Worm (Caenorhabditis elegans) whole organism, L3 larva: ENCODE results near the gene R04F11.3.

Experiments used
- R02D3.7 ChIP-seq: fragments of 150-350 bp; optimal IDR thresholded peaks from 2 replicates; lab custom pipeline; 2014; ENCODE audit warnings: missing biosample characterization, missing genetic modification characterization
- ZK546.5 ChIP-seq: sonication (generic microtip); optimal IDR thresholded peaks from 2 replicates; lab custom pipeline; 2017; ENCODE audit warnings: missing biosample characterization, missing genetic modification characterization
- aly-2 ChIP-seq: fragments of 150-350 bp; optimal IDR thresholded peaks from 2 replicates; lab custom pipeline; 2014; ENCODE audit warnings: missing biosample characterization, missing genetic modification characterization
- ama-1 ChIP-seq: fragments of 150-350 bp; optimal IDR thresholded peaks from 2 replicates; lab custom pipeline; 2018
- ceh-16 ChIP-seq: sonication (generic microtip); optimal IDR thresholded peaks from 2 replicates; lab custom pipeline; 2017; ENCODE audit warnings: missing biosample characterization, missing genetic modification characterization
- ceh-28 ChIP-seq: fragments of 150-350 bp; optimal IDR thresholded peaks from 2 replicates; lab custom pipeline; 2014; ENCODE audit warnings: missing biosample characterization, missing genetic modification reagents, missing genetic modification characterization
- ceh-82 ChIP-seq: fragments of 150-350 bp; optimal IDR thresholded peaks from 2 replicates; lab custom pipeline; 2014; ENCODE audit warnings: missing biosample characterization, missing genetic modification characterization
- ceh-9 ChIP-seq: sonication (generic microtip); optimal IDR thresholded peaks from 2 replicates; lab custom pipeline; 2018; ENCODE audit warnings: missing biosample characterization, missing genetic modification characterization
- daf-12 ChIP-seq: fragments of 150-350 bp; optimal IDR thresholded peaks from 2 replicates; lab custom pipeline; 2014; ENCODE audit warnings: missing biosample characterization, missing genetic modification reagents, missing genetic modification characterization
- egl-27 ChIP-seq: sonication (generic microtip); optimal IDR thresholded peaks from 4 replicates; lab custom pipeline; 2017; ENCODE audit warnings: missing biosample characterization, missing genetic modification reagents, missing genetic modification characterization
- egl-5 ChIP-seq: fragments of 150-350 bp; optimal IDR thresholded peaks from 2 replicates; lab custom pipeline; 2017; ENCODE audit warnings: missing biosample characterization, missing genetic modification reagents, missing genetic modification characterization, inconsistent platforms
- elt-1 ChIP-seq: fragments of 150-350 bp; optimal IDR thresholded peaks from 2 replicates; lab custom pipeline; 2014; ENCODE audit warnings: missing biosample characterization, missing genetic modification characterization
- elt-2 ChIP-seq: sonication (generic microtip); optimal IDR thresholded peaks from 2 replicates; lab custom pipeline; 2016; ENCODE audit warnings: missing genetic modification reagents, mild to moderate bottlenecking, missing genetic modification characterization, missing compliant biosample characterization
- elt-3 ChIP-seq, 3 experiments: fragments of 150-350 bp in 1 of 3; sonication (generic microtip) in 2 of 3; optimal IDR thresholded peaks; 2 replicates in 2 of 3; 4 replicates in 1 of 3; lab custom pipeline; 2014 to 2017; ENCODE audit warnings: missing biosample characterization in 3 of 3, missing genetic modification characterization in 3 of 3
- eor-1 ChIP-seq, 2 experiments: fragments of 150-350 bp; optimal IDR thresholded peaks; 2 replicates each; lab custom pipeline; 2014 to 2018; ENCODE audit warnings: missing biosample characterization in 2 of 2, missing genetic modification characterization in 2 of 2
- fkh-10 ChIP-seq: sonication (generic microtip); optimal IDR thresholded peaks from 2 replicates; lab custom pipeline; 2017; ENCODE audit warnings: missing biosample characterization, missing genetic modification reagents, missing genetic modification characterization
- fkh-2 ChIP-seq: fragments of 150-350 bp; optimal IDR thresholded peaks from 2 replicates; lab custom pipeline; 2014; ENCODE audit warnings: missing biosample characterization, missing genetic modification reagents, missing genetic modification characterization
- fos-1 ChIP-seq: fragments of 150-350 bp; optimal IDR thresholded peaks from 2 replicates; lab custom pipeline; 2014; ENCODE audit warnings: missing biosample characterization, missing genetic modification characterization
- hmg-11 ChIP-seq: sonication (generic microtip); optimal IDR thresholded peaks from 2 replicates; lab custom pipeline; 2016; ENCODE audit warnings: missing genetic modification characterization, missing compliant biosample characterization
- jun-1 ChIP-seq: fragments of 150-350 bp; optimal IDR thresholded peaks from 2 replicates; lab custom pipeline; 2014; ENCODE audit warnings: missing biosample characterization, missing genetic modification reagents, missing genetic modification characterization
- lin-15B ChIP-seq: fragments of 150-350 bp; optimal IDR thresholded peaks from 2 replicates; lab custom pipeline; 2014; ENCODE audit warnings: missing biosample characterization, missing genetic modification characterization
- lin-39 ChIP-seq: fragments of 150-350 bp; optimal IDR thresholded peaks from 2 replicates; lab custom pipeline; 2018; ENCODE audit warnings: missing biosample characterization, missing genetic modification reagents, missing genetic modification characterization
- lsy-12 ChIP-seq: sonication (generic microtip); optimal IDR thresholded peaks from 2 replicates; lab custom pipeline; 2016; ENCODE audit warnings: mild to moderate bottlenecking, missing genetic modification characterization, missing compliant biosample characterization
- mdl-1 ChIP-seq: fragments of 150-350 bp; optimal IDR thresholded peaks from 2 replicates; lab custom pipeline; 2014; ENCODE audit warnings: missing biosample characterization, missing genetic modification characterization
- mml-1 ChIP-seq: fragments of 150-350 bp; sonication (generic microtip); optimal IDR thresholded peaks from 3 replicates; lab custom pipeline; 2014; ENCODE audit warnings: missing biosample characterization, missing genetic modification characterization
- nfya-1 ChIP-seq: sonication (generic microtip); optimal IDR thresholded peaks from 2 replicates; lab custom pipeline; 2017; ENCODE audit warnings: missing genetic modification characterization, mild to moderate bottlenecking, missing compliant biosample characterization, antibody characterized with exemption, moderate library complexity; ENCODE audit not compliant: insufficient read depth
- nhr-11 ChIP-seq: fragments of 150-350 bp; optimal IDR thresholded peaks from 2 replicates; lab custom pipeline; 2014; ENCODE audit warnings: missing biosample characterization, missing genetic modification characterization
- nhr-12 ChIP-seq: fragments of 150-350 bp; optimal IDR thresholded peaks from 2 replicates; lab custom pipeline; 2014; ENCODE audit warnings: missing biosample characterization, missing genetic modification characterization
- nhr-23 ChIP-seq: fragments of 150-350 bp; optimal IDR thresholded peaks from 2 replicates; lab custom pipeline; 2014; ENCODE audit warnings: missing biosample characterization, missing genetic modification reagents, missing genetic modification characterization
- nhr-237 ChIP-seq: fragments of 150-350 bp; optimal IDR thresholded peaks from 2 replicates; lab custom pipeline; 2014; ENCODE audit warnings: missing biosample characterization, missing genetic modification characterization
- nhr-25 ChIP-seq: sonication (generic microtip); optimal IDR thresholded peaks from 2 replicates; lab custom pipeline; 2017; ENCODE audit warnings: missing biosample characterization, missing genetic modification characterization
- nhr-28 ChIP-seq: fragments of 150-350 bp; optimal IDR thresholded peaks from 2 replicates; lab custom pipeline; 2014; ENCODE audit warnings: missing biosample characterization, missing genetic modification characterization
- nhr-43 ChIP-seq: sonication (generic microtip); optimal IDR thresholded peaks from 2 replicates; lab custom pipeline; 2016; ENCODE audit warnings: mild to moderate bottlenecking, missing genetic modification characterization, missing compliant biosample characterization; ENCODE audit not compliant: poor library complexity, severe bottlenecking
- nhr-67 ChIP-seq: fragments of 150-350 bp; optimal IDR thresholded peaks from 2 replicates; lab custom pipeline; 2014; ENCODE audit warnings: missing biosample characterization, missing genetic modification characterization
- nhr-76 ChIP-seq: fragments of 150-350 bp; sonication (generic microtip); optimal IDR thresholded peaks from 5 replicates; lab custom pipeline; 2014; ENCODE audit warnings: missing biosample characterization, missing genetic modification characterization
- nhr-77 ChIP-seq: fragments of 150-350 bp; optimal IDR thresholded peaks from 2 replicates; lab custom pipeline; 2014; ENCODE audit warnings: missing biosample characterization, missing genetic modification characterization
- pha-4 ChIP-seq: fragments of 150-350 bp; optimal IDR thresholded peaks from 2 replicates; lab custom pipeline; 2014; ENCODE audit warnings: missing biosample characterization, missing genetic modification reagents, missing genetic modification characterization
- pqm-1 ChIP-seq: fragments of 150-350 bp; optimal IDR thresholded peaks from 2 replicates; lab custom pipeline; 2017; ENCODE audit warnings: missing biosample characterization, missing genetic modification characterization, inconsistent platforms
- sea-2 ChIP-seq: fragments of 150-350 bp; sonication (generic microtip); optimal IDR thresholded peaks from 4 replicates; lab custom pipeline; 2014; ENCODE audit warnings: missing biosample characterization, missing genetic modification reagents, missing genetic modification characterization
- skn-1 ChIP-seq: fragments of 150-350 bp; optimal IDR thresholded peaks from 2 replicates; lab custom pipeline; 2014; ENCODE audit warnings: missing biosample characterization, missing genetic modification characterization
- snpc-4 ChIP-seq: fragments of 150-350 bp; optimal IDR thresholded peaks from 2 replicates; lab custom pipeline; 2014; ENCODE audit warnings: missing biosample characterization, missing genetic modification characterization
- tbx-2 ChIP-seq: sonication (generic microtip); optimal IDR thresholded peaks from 2 replicates; lab custom pipeline; 2016; ENCODE audit warnings: mild to moderate bottlenecking, missing genetic modification characterization, missing compliant biosample characterization
- unc-39 ChIP-seq: sonication (generic microtip); optimal IDR thresholded peaks from 4 replicates; lab custom pipeline; 2017; ENCODE audit warnings: missing biosample characterization, missing genetic modification characterization
- unc-62 ChIP-seq: fragments of 150-350 bp; sonication (generic microtip); optimal IDR thresholded peaks from 4 replicates; lab custom pipeline; 2014; ENCODE audit warnings: missing biosample characterization, missing genetic modification reagents, missing genetic modification characterization
- zag-1 ChIP-seq: fragments of 150-350 bp; optimal IDR thresholded peaks from 2 replicates; lab custom pipeline; 2014; ENCODE audit warnings: missing biosample characterization, missing genetic modification characterization
- ztf-11 ChIP-seq: fragments of 150-350 bp; optimal IDR thresholded peaks from 2 replicates; lab custom pipeline; 2014; ENCODE audit warnings: missing biosample characterization, missing genetic modification characterization
- ztf-4 ChIP-seq: fragments of 150-350 bp; optimal IDR thresholded peaks from 2 replicates; lab custom pipeline; 2014; ENCODE audit warnings: missing biosample characterization, missing genetic modification characterization

Gene R04F11.3

ce11 chrV:12305677-12306076 lies 11.3 kb downstream of the R04F11.3 start:
- no peak for TF ChIP-seq zag-1 (tag; lab: Kevin White, UChicago)
- no peak for TF ChIP-seq nhr-76 (tag; lab: Kevin White, UChicago)
- TF ChIP-seq aly-2 (tag; lab: Kevin White, UChicago), result no peak
- no peak for TF ChIP-seq nhr-43 (tag; lab: Kevin White, UChicago)
- TF ChIP-seq skn-1 (tag; lab: Kevin White, UChicago), result no peak
- TF ChIP-seq nhr-237 (tag; lab: Kevin White, UChicago), result no peak
- no peak for TF ChIP-seq hmg-11 (tag; lab: Kevin White, UChicago)
- no peak for TF ChIP-seq fkh-10 (GFP tag; lab: Kevin White, UChicago)
- TF ChIP-seq nhr-12 (tag; lab: Kevin White, UChicago), result no peak
- no peak for TF ChIP-seq pha-4 (tag; lab: Kevin White, UChicago)
- no peak for TF ChIP-seq unc-39 (tag; lab: Kevin White, UChicago)
- no peak for TF ChIP-seq lin-15B (tag; lab: Kevin White, UChicago)
- TF ChIP-seq ztf-4 (tag; lab: Kevin White, UChicago), result no peak
- TF ChIP-seq elt-3 (tag; optimal IDR thresholded peaks at IDR 0.05; lab: Kevin White, UChicago), result no peak
- TF ChIP-seq ceh-28, result no peak
- no peak for TF ChIP-seq ceh-9 (tag; lab: Kevin White, UChicago)
- TF ChIP-seq nhr-67 (tag; lab: Kevin White, UChicago), result no peak

ce11 chrV:12303453-12304077 lies 13.4 kb downstream of the R04F11.3 start:
- TF ChIP-seq nhr-28 (tag; lab: Kevin White, UChicago) (peak; percentile 56), mdl-1 (no peak), eor-1 (tag; optimal IDR thresholded peaks at IDR 0.05; lab: Kevin White, UChicago) (no peak), ZK546.5 (tag; lab: Kevin White, UChicago) (peak; percentile 7), R02D3.7 (tag; lab: Kevin White, UChicago) (peak; percentile 69), egl-27 (tag; lab: Kevin White, UChicago) (peak; percentile 1), nhr-77 (tag; lab: Kevin White, UChicago) (peak; percentile 75), elt-1 (tag; lab: Kevin White, UChicago) (peak; percentile 16), nhr-12 (tag; lab: Kevin White, UChicago) (peak; percentile 4), sea-2 (GFP tag; lab: Kevin White, UChicago) (peak; percentile 5), elt-3 (tag; optimal IDR thresholded peaks at IDR 0.05; lab: Kevin White, UChicago) (peak in 2 of 3 experiments; percentile 28 to 77), ceh-82 (peak; percentile 94), jun-1 (tag; lab: Kevin White, UChicago) (peak; percentile 66), nhr-76 (tag; lab: Kevin White, UChicago) (peak; percentile 79), zag-1 (tag; lab: Kevin White, UChicago) (peak; percentile 67), ztf-11 (tag; lab: Kevin White, UChicago) (peak; percentile 42), aly-2 (tag; lab: Kevin White, UChicago) (peak; percentile 82), skn-1 (tag; lab: Kevin White, UChicago) (peak; percentile 80), ztf-4 (tag; lab: Kevin White, UChicago) (peak; percentile 71), fkh-2 (tag; lab: Kevin White, UChicago) (no peak), fos-1 (tag; lab: Kevin White, UChicago) (no peak), mml-1 (peak; percentile 5), ceh-16 (peak; percentile 37), lin-15B (tag; lab: Kevin White, UChicago) (peak; percentile 35), nhr-43 (tag; lab: Kevin White, UChicago) (peak; percentile 97), ceh-9 (tag; lab: Kevin White, UChicago) (no peak), daf-12 (tag; lab: Kevin White, UChicago) (no peak), unc-39 (tag; lab: Kevin White, UChicago) (no peak), nfya-1 (tag; lab: Kevin White, UChicago) (peak; percentile 70), tbx-2 (tag; lab: Kevin White, UChicago) (peak; percentile 95), nhr-237 (tag; lab: Kevin White, UChicago) (no peak), hmg-11 (tag; lab: Kevin White, UChicago) (peak; percentile 100), ceh-28 (peak; percentile 46), egl-5 (tag; lab: Kevin White, UChicago) (peak; percentile 58), ama-1 (lab: Kevin White, UChicago) (peak; percentile 88), fkh-10 (GFP tag; lab: Kevin White, UChicago) (peak; percentile 45), nhr-11 (tag; lab: Kevin White, UChicago) (peak; percentile 26), elt-2 (tag; lab: Kevin White, UChicago) (peak; percentile 63), nhr-67 (tag; lab: Kevin White, UChicago) (peak; percentile 6), lin-39 (tag; lab: Kevin White, UChicago) (peak; percentile 89), unc-62 (GFP tag; lab: Kevin White, UChicago) (peak; percentile 13), pqm-1 (tag; lab: Kevin White, UChicago) (peak; percentile 19), nhr-23 (tag; lab: Kevin White, UChicago) (peak; percentile 70), lsy-12 (tag; lab: Kevin White, UChicago) (peak; percentile 94), snpc-4 (tag; lab: Kevin White, UChicago) (no peak), nhr-25 (tag; lab: Kevin White, UChicago) (peak; percentile 70), pha-4 (tag; lab: Kevin White, UChicago) (peak; percentile 75)
